Fruit fly (Drosophila melanogaster) whole organism, adult: ENCODE measurements around the gene CG42671.

Experiments used
- CG11617 ChIP-seq: fragments of 200-800 bp; sonication (Bioruptor generic); optimal IDR thresholded peaks from 2 replicates; lab custom pipeline; 2017; ENCODE audit warnings: mild to moderate bottlenecking, missing biosample characterization, missing genetic modification reagents, missing genetic modification characterization
- CG12768 ChIP-seq: fragments of 200-800 bp; sonication (Bioruptor generic); optimal IDR thresholded peaks from 2 replicates; lab custom pipeline; 2017; ENCODE audit warnings: missing biosample characterization, missing genetic modification characterization, mild to moderate bottlenecking, moderate library complexity, missing genetic modification reagents
- CG14711 ChIP-seq: fragments of 200-800 bp; sonication (Bioruptor generic); optimal IDR thresholded peaks from 2 replicates; lab custom pipeline; 2018; ENCODE audit warnings: missing biosample characterization, mild to moderate bottlenecking, missing genetic modification characterization, moderate library complexity
- CG1620 ChIP-seq: fragments of 200-800 bp; sonication (Bioruptor generic); optimal IDR thresholded peaks from 2 replicates; lab custom pipeline; 2016; ENCODE audit warnings: missing biosample characterization, missing genetic modification characterization
- CG33017 ChIP-seq: fragments of 200-800 bp; sonication (Bioruptor generic); optimal IDR thresholded peaks from 2 replicates; lab custom pipeline; 2018; ENCODE audit warnings: missing biosample characterization, mild to moderate bottlenecking, missing genetic modification characterization, moderate library complexity
- CG5204 ChIP-seq: fragments of 200-800 bp; sonication (Bioruptor generic); optimal IDR thresholded peaks from 2 replicates; lab custom pipeline; 2016; ENCODE audit warnings: missing biosample characterization, missing genetic modification characterization
- CG7045 ChIP-seq: fragments of 200-800 bp; sonication (Bioruptor generic); optimal IDR thresholded peaks from 2 replicates; lab custom pipeline; 2017; ENCODE audit warnings: missing biosample characterization, mild to moderate bottlenecking, missing genetic modification characterization
- CG7101 ChIP-seq: fragments of 200-800 bp; sonication (Bioruptor generic); optimal IDR thresholded peaks from 2 replicates; lab custom pipeline; 2018; ENCODE audit warnings: missing biosample characterization, mild to moderate bottlenecking, missing genetic modification characterization, moderate library complexity
- Clk ChIP-seq: fragments of 200-800 bp; sonication (Bioruptor generic); optimal IDR thresholded peaks from 2 replicates; lab custom pipeline; 2017; ENCODE audit warnings: missing biosample characterization, missing genetic modification characterization
- Crg-1 ChIP-seq: fragments of 200-800 bp; sonication (Bioruptor generic); optimal IDR thresholded peaks from 2 replicates; lab custom pipeline; 2016; ENCODE audit warnings: missing biosample characterization, missing genetic modification characterization
- Hr96 ChIP-seq: fragments of 200-800 bp; sonication (Bioruptor generic); optimal IDR thresholded peaks from 2 replicates; lab custom pipeline; 2016; ENCODE audit warnings: missing biosample characterization, missing genetic modification characterization
- Mnt ChIP-seq: fragments of 200-800 bp; sonication (Bioruptor generic); optimal IDR thresholded peaks from 2 replicates; lab custom pipeline; 2016; ENCODE audit warnings: missing biosample characterization, mild to moderate bottlenecking, missing genetic modification characterization
- bab1 ChIP-seq: fragments of 200-800 bp; sonication (Bioruptor generic); optimal IDR thresholded peaks from 3 replicates; lab custom pipeline; 2019; ENCODE audit warnings: missing biosample characterization, mild to moderate bottlenecking, missing genetic modification characterization, moderate library complexity
- cic ChIP-seq: fragments of 200-800 bp; sonication (Bioruptor generic); optimal IDR thresholded peaks from 2 replicates; lab custom pipeline; 2017; ENCODE audit warnings: missing biosample characterization, mild to moderate bottlenecking, missing genetic modification characterization, moderate library complexity
- cnc ChIP-seq, 2 experiments: fragments of >200 bp; optimal IDR thresholded peaks; 2 replicates each; lab custom pipeline; 2017
- kay ChIP-seq: fragments of 200-800 bp; sonication (Bioruptor generic); peaks from one replicate; lab custom pipeline; 2016; ENCODE audit warnings: missing biosample characterization, missing genetic modification characterization, borderline replicate concordance
- ovo ChIP-seq: fragments of 200-800 bp; sonication (Bioruptor generic); optimal IDR thresholded peaks from 2 replicates; lab custom pipeline; 2016; ENCODE audit warnings: missing biosample characterization, missing genetic modification characterization
- pad ChIP-seq: fragments of 200-800 bp; sonication (Bioruptor generic); optimal IDR thresholded peaks from 3 replicates; lab custom pipeline; 2017; ENCODE audit warnings: missing biosample characterization, missing genetic modification characterization, mild to moderate bottlenecking, moderate library complexity, missing genetic modification reagents
- tj ChIP-seq: fragments of 200-800 bp; sonication (Bioruptor generic); optimal IDR thresholded peaks from 3 replicates; lab custom pipeline; 2017; ENCODE audit warnings: missing biosample characterization, mild to moderate bottlenecking, missing genetic modification characterization, moderate library complexity
- toe ChIP-seq: fragments of 200-800 bp; sonication (Bioruptor generic); optimal IDR thresholded peaks from 2 replicates; lab custom pipeline; 2016; ENCODE audit warnings: missing biosample characterization, missing genetic modification characterization

CG42671 gene

DNA sequence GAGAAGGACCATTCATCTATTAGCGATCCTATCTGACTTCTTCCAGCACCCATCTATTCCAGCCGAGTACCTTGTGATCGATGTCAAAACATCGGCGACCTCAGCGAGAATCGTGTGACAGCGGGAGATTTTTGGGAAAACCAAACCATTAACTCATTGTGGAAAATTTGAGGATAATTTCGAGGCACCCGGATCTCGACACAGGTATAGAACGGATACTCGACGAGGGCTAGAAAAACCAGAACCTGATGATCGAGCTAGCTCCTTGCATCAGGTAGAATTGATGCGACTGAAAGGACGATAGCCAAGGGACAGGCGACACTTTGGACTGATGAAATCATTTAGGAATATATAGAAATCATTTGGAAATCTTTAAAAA lies 29.0 kb downstream of the CG42671 start:
- no peak for TF ChIP-seq CG12768
- no peak for TF ChIP-seq tj
- no peak for TF ChIP-seq ovo
- no peak for TF ChIP-seq Mnt (GFP tag; lab: Kevin White, UChicago)
- no peak for TF ChIP-seq cic (GFP tag; lab: Kevin White, UChicago)
- TF ChIP-seq CG1620, result no peak
- no peak for TF ChIP-seq Clk (GFP tag; lab: Kevin White, UChicago)
- no peak for TF ChIP-seq CG7101 (tag; lab: Kevin White, UChicago)
- TF ChIP-seq CG11617 (GFP tag; lab: Kevin White, UChicago), result no peak
- TF ChIP-seq kay (GFP tag; lab: Kevin White, UChicago), result no peak
- TF ChIP-seq CG33017 (tag; lab: Kevin White, UChicago), result no peak
- no peak for TF ChIP-seq CG14711 (tag; lab: Kevin White, UChicago)
- TF ChIP-seq Crg-1 (GFP tag; lab: Kevin White, UChicago), result no peak
- no peak for TF ChIP-seq Hr96 (GFP tag; lab: Kevin White, UChicago)

DNA sequence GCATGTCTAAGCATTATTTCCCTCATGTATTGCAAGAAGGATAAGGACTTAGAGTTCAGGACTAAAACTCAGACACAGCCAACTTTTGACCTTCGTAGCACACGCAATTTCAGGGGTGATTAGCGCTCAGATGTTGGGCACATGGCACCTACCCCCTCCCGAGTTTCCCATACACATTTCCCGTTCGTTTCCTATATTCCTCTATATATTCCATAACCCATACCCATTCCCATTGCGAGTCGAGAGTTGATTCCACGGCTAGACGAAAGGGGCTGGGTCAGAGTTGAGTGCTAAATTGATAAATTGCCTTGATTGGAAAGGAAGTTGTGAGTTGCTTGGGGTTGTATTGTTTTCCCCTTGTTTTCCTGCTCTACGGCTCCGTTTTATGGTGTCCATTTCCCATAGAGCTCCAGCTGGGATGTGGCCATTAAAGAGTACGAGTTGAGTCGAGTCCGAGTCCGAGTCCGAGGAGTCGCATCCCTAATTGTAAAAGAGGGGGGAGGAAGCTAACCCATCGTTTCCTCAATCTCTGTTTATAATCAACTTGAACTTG lies 29.8 kb downstream of the CG42671 start:
- TF ChIP-seq cic (GFP tag; lab: Kevin White, UChicago) (no peak), CG7045 (GFP tag; lab: Kevin White, UChicago) (no peak), cnc (optimal IDR thresholded peaks at IDR 0.05; lab: Kevin White, UChicago) (no peak), Mnt (GFP tag; lab: Kevin White, UChicago) (no peak), CG5204 (GFP tag; lab: Kevin White, UChicago) (no peak), Clk (GFP tag; lab: Kevin White, UChicago) (no peak), bab1 (GFP tag; lab: Kevin White, UChicago) (no peak), ovo (no peak), CG33017 (tag; lab: Kevin White, UChicago) (no peak), CG12768 (no peak), pad (GFP tag; lab: Kevin White, UChicago) (no peak), CG11617 (GFP tag; lab: Kevin White, UChicago) (no peak), Hr96 (GFP tag; lab: Kevin White, UChicago) (no peak)

DNA sequence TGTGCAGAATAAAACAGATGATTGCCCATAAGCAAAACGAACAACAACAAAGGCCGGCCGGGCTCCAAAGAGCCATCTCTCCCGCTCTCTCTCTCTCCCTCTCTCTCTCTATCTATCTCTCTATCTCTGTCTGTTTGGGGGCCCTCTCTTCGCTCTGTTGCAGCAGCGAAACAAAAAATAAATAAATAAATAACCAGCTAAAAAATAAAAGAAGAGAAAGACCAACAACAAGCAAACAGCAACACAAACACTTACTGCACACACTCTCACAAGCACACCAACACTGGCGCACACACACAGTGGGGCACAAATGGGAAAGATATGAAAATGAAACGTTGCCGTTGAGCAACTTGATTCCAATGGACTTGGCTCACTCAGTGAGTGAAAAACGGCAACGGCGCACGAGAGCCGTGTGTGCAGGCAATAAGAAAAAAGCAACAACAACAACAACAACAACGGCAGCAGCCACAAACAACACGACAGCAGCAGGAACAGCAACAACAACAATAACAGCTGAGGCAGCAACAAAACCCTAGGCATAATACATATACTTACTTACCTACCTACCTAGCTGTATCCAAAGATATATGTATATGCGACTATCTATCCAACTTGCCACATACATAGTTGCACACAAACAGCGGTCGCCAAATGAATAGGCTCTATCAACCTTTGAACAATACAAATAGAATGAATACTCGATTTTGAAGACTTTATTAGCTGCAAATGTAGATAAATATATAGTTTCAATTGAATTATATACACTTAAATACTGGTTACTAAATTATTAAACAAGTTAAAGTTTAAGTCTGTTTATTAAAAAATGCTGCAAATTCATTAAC lies 32.0 kb downstream of the CG42671 start:
- peak; percentile 49 for TF ChIP-seq ovo
- peak; percentile 7 for TF ChIP-seq CG14711 (tag; lab: Kevin White, UChicago)
- TF ChIP-seq pad (GFP tag; lab: Kevin White, UChicago), result peak; percentile 28
- no peak for TF ChIP-seq Mnt (GFP tag; lab: Kevin White, UChicago)
- TF ChIP-seq cnc (optimal IDR thresholded peaks at IDR 0.05; lab: Kevin White, UChicago), result no peak
- no peak for TF ChIP-seq Crg-1 (GFP tag; lab: Kevin White, UChicago)
- TF ChIP-seq CG33017 (tag; lab: Kevin White, UChicago), result peak; percentile 65
- TF ChIP-seq CG11617 (GFP tag; lab: Kevin White, UChicago), result peak; percentile 43
- TF ChIP-seq CG7045 (GFP tag; lab: Kevin White, UChicago), result peak; percentile 58
- TF ChIP-seq toe (GFP tag; lab: Kevin White, UChicago), result peak; percentile 24
- TF ChIP-seq CG5204 (GFP tag; lab: Kevin White, UChicago), result peak; percentile 44
- TF ChIP-seq Hr96 (GFP tag; lab: Kevin White, UChicago), result peak; percentile 69
- peak; percentile 68 for TF ChIP-seq cic (GFP tag; lab: Kevin White, UChicago)
- peak; percentile 91 for TF ChIP-seq kay (GFP tag; lab: Kevin White, UChicago)
- peak; percentile 39 for TF ChIP-seq CG1620
- peak; percentile 69 for TF ChIP-seq Clk (GFP tag; lab: Kevin White, UChicago)
- peak; percentile 73 for TF ChIP-seq tj
- TF ChIP-seq CG7101 (tag; lab: Kevin White, UChicago), result peak; percentile 51
- peak; percentile 47 for TF ChIP-seq bab1 (GFP tag; lab: Kevin White, UChicago)
- peak; percentile 92 for TF ChIP-seq CG12768

DNA sequence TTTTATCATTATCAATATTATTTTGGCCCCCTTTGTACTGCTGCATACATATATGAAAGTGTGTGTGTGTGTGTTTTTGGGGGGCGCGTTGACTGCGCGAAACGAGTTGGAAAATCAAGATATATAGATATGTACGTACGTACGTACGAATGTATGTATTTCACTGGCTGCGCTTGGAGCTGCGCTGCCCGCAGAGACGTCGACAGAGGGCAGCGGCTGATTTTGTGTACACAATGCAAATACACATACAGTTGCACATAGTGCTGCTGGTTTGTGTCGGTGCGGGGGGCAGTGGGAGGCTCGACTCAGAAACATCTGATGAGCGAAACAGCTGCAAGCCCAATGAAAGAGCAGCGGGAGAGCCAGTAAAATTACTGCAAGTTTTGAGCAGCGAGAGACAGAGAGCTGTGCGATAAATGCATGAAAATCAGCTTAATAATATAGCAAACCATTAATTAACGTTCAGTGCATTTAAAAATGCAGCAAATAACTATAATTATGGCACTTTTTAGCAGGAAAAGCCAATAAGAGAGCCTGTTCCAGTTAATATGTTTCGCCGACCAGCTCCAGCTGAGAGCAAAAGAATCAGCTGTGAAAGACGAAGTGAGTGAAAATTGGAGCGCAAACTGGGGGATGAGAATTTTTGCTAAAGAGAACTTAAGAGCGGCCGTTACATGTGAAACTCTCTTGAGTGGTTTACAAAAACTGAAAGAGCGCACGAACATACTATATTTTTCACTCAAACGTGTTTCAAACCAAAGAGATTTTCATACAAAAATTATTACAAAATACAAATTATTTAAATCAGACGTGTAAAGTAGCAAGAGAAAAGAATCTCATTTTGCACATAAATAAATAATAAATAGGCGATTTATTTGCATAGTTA lies 33.3 kb downstream of the CG42671 start:
- TF ChIP-seq bab1 (GFP tag; lab: Kevin White, UChicago) (peak; percentile 64), tj (peak; percentile 74), Clk (GFP tag; lab: Kevin White, UChicago) (no peak), CG7045 (GFP tag; lab: Kevin White, UChicago) (peak; percentile 39), toe (GFP tag; lab: Kevin White, UChicago) (no peak), cnc (optimal IDR thresholded peaks at IDR 0.05; lab: Kevin White, UChicago) (no peak), CG11617 (GFP tag; lab: Kevin White, UChicago) (peak; percentile 24), CG5204 (GFP tag; lab: Kevin White, UChicago) (no peak), Crg-1 (GFP tag; lab: Kevin White, UChicago) (peak; percentile 41), kay (GFP tag; lab: Kevin White, UChicago) (peak; percentile 80), CG12768 (peak; percentile 71), Hr96 (GFP tag; lab: Kevin White, UChicago) (no peak), CG7101 (tag; lab: Kevin White, UChicago) (peak; percentile 29), Mnt (GFP tag; lab: Kevin White, UChicago) (peak; percentile 23), ovo (peak; percentile 34), CG33017 (tag; lab: Kevin White, UChicago) (peak; percentile 36), cic (GFP tag; lab: Kevin White, UChicago) (peak; percentile 79), CG14711 (tag; lab: Kevin White, UChicago) (no peak), CG1620 (peak; percentile 33), pad (GFP tag; lab: Kevin White, UChicago) (peak; percentile 29)
